Fruit fly (Drosophila melanogaster) S2 (cell line): ENCODE measurements around the gene fu.

ENCODE experiments used
- CG8478 ChIP-seq: fragments of >200 bp; optimal IDR thresholded peaks from 2 replicates; lab custom pipeline; 2018
- CTCF ChIP-seq, 2 experiments: fragments of >200 bp; optimal IDR thresholded peaks; 2 replicates each; lab custom pipeline; 2018

dm6 chrX:18678876-18679275 is 21.3 kb downstream of the fu start:
- TF ChIP-seq CG8478 (lab: Kevin White, UChicago) = no peak
- no peak for TF ChIP-seq CTCF (optimal IDR thresholded peaks at IDR 0.05; lab: Kevin White, UChicago)
